Worm (Caenorhabditis elegans) whole organism, mixed stage, embryonic: ENCODE data around the gene slc-36.1.

Experiments used
- M03D4.4 ChIP-seq: sonication (generic microtip); optimal IDR thresholded peaks from 2 replicates; lab custom pipeline; 2017; ENCODE audit warnings: mild to moderate bottlenecking, missing genetic modification characterization, missing compliant biosample characterization
- bed-3 ChIP-seq: fragments of 200-800 bp; sonication (Bioruptor generic); optimal IDR thresholded peaks from 3 replicates; lab custom pipeline; 2018; ENCODE audit warnings: mild to moderate bottlenecking, missing genetic modification characterization, moderate library complexity, missing compliant biosample characterization
- blmp-1 ChIP-seq: fragments of 150-350 bp; optimal IDR thresholded peaks from 2 replicates; lab custom pipeline; 2014; ENCODE audit warnings: missing biosample characterization, missing genetic modification characterization
- ceh-39 ChIP-seq: fragments of 150-350 bp; optimal IDR thresholded peaks from 2 replicates; lab custom pipeline; 2014; ENCODE audit warnings: missing biosample characterization, missing genetic modification characterization
- ceh-43 ChIP-seq: fragments of 200-800 bp; sonication (Bioruptor generic); optimal IDR thresholded peaks from 2 replicates; lab custom pipeline; 2018; ENCODE audit warnings: mild to moderate bottlenecking, missing genetic modification characterization, moderate library complexity, missing compliant biosample characterization
- ceh-83 ChIP-seq: fragments of 200-800 bp; sonication (Bioruptor generic); optimal IDR thresholded peaks from 2 replicates; lab custom pipeline; 2018; ENCODE audit warnings: mild to moderate bottlenecking, missing genetic modification characterization, missing compliant biosample characterization
- ces-1 ChIP-seq: fragments of 150-350 bp; optimal IDR thresholded peaks from 2 replicates; lab custom pipeline; 2014; ENCODE audit warnings: missing biosample characterization, missing genetic modification reagents, missing genetic modification characterization
- cnd-1 ChIP-seq: fragments of 200-800 bp; sonication (Bioruptor generic); optimal IDR thresholded peaks from 2 replicates; lab custom pipeline; 2018; ENCODE audit warnings: mild to moderate bottlenecking, missing genetic modification characterization, missing compliant biosample characterization
- drap-1 ChIP-seq: fragments of 200-800 bp; sonication (Bioruptor generic); optimal IDR thresholded peaks from 3 replicates; lab custom pipeline; 2018; ENCODE audit warnings: mild to moderate bottlenecking, missing genetic modification characterization, missing compliant biosample characterization
- elt-1 ChIP-seq: sonication (generic microtip); optimal IDR thresholded peaks from 2 replicates; lab custom pipeline; 2017; ENCODE audit warnings: missing genetic modification characterization, mild to moderate bottlenecking, missing compliant biosample characterization, antibody characterized with exemption, moderate library complexity, borderline replicate concordance; ENCODE audit not compliant: insufficient read depth
- elt-3 ChIP-seq: fragments of 150-350 bp; optimal IDR thresholded peaks from 2 replicates; lab custom pipeline; 2014; ENCODE audit warnings: missing biosample characterization, missing genetic modification characterization
- flh-1 ChIP-seq: fragments of 200-800 bp; sonication (Bioruptor generic); optimal IDR thresholded peaks from 2 replicates; lab custom pipeline; 2018; ENCODE audit warnings: mild to moderate bottlenecking, missing genetic modification characterization, moderate library complexity, missing compliant biosample characterization
- ham-2 ChIP-seq: fragments of 200-800 bp; sonication (Bioruptor generic); optimal IDR thresholded peaks from 2 replicates; lab custom pipeline; 2018; ENCODE audit warnings: mild to moderate bottlenecking, missing genetic modification characterization, missing compliant biosample characterization
- hlh-1 ChIP-seq: fragments of 150-350 bp; optimal IDR thresholded peaks from 2 replicates; lab custom pipeline; 2014; ENCODE audit warnings: missing biosample characterization, missing genetic modification reagents, missing genetic modification characterization
- lin-13 ChIP-seq: fragments of 150-350 bp; optimal IDR thresholded peaks from 2 replicates; lab custom pipeline; 2014; ENCODE audit warnings: missing biosample characterization, missing genetic modification characterization
- lin-32 ChIP-seq: fragments of 200-800 bp; sonication (Bioruptor generic); optimal IDR thresholded peaks from 2 replicates; lab custom pipeline; 2018; ENCODE audit warnings: mild to moderate bottlenecking, missing genetic modification characterization, missing compliant biosample characterization
- lsy-2 ChIP-seq: fragments of 150-350 bp; optimal IDR thresholded peaks from 2 replicates; lab custom pipeline; 2014; ENCODE audit warnings: missing biosample characterization, missing genetic modification characterization
- mab-5 ChIP-seq: fragments of 150-350 bp; optimal IDR thresholded peaks from 2 replicates; lab custom pipeline; 2014; ENCODE audit warnings: missing biosample characterization, missing genetic modification characterization
- mep-1 ChIP-seq: fragments of 150-350 bp; optimal IDR thresholded peaks from 2 replicates; lab custom pipeline; 2017; ENCODE audit warnings: missing biosample characterization, missing genetic modification reagents, missing genetic modification characterization, inconsistent platforms
- mls-2 ChIP-seq: sonication (generic microtip); optimal IDR thresholded peaks from 2 replicates; lab custom pipeline; 2016; ENCODE audit warnings: mild to moderate bottlenecking, missing genetic modification characterization, moderate library complexity, missing compliant biosample characterization
- nhr-12 ChIP-seq: fragments of 150-350 bp; optimal IDR thresholded peaks from 2 replicates; lab custom pipeline; 2014; ENCODE audit warnings: missing biosample characterization, missing genetic modification characterization
- nhr-2 ChIP-seq: fragments of 150-350 bp; optimal IDR thresholded peaks from 2 replicates; lab custom pipeline; 2014; ENCODE audit warnings: missing biosample characterization, missing genetic modification characterization
- nhr-237 ChIP-seq: fragments of 150-350 bp; optimal IDR thresholded peaks from 2 replicates; lab custom pipeline; 2014; ENCODE audit warnings: missing biosample characterization, missing genetic modification characterization
- nhr-28 ChIP-seq: fragments of 150-350 bp; optimal IDR thresholded peaks from 2 replicates; lab custom pipeline; 2014; ENCODE audit warnings: missing biosample characterization, missing genetic modification characterization
- nhr-76 ChIP-seq: sonication (generic microtip); optimal IDR thresholded peaks from 2 replicates; lab custom pipeline; 2017; ENCODE audit warnings: missing biosample characterization, missing genetic modification characterization
- pha-4 ChIP-seq: fragments of 150-350 bp; optimal IDR thresholded peaks from 2 replicates; lab custom pipeline; 2018; ENCODE audit warnings: missing biosample characterization, missing genetic modification reagents, missing genetic modification characterization
- sem-2 ChIP-seq: fragments of 200-800 bp; sonication (Bioruptor generic); optimal IDR thresholded peaks from 2 replicates; lab custom pipeline; 2018; ENCODE audit warnings: mild to moderate bottlenecking, missing genetic modification characterization, missing compliant biosample characterization
- snpc-4 ChIP-seq: fragments of 150-350 bp; optimal IDR thresholded peaks from 2 replicates; lab custom pipeline; 2014; ENCODE audit warnings: missing biosample characterization, missing genetic modification characterization
- sptf-1 ChIP-seq: sonication (generic microtip); optimal IDR thresholded peaks from 2 replicates; lab custom pipeline; 2017; ENCODE audit warnings: mild to moderate bottlenecking, missing genetic modification characterization, moderate library complexity, missing compliant biosample characterization
- tbx-8 ChIP-seq: fragments of 200-800 bp; sonication (Bioruptor generic); optimal IDR thresholded peaks from 2 replicates; lab custom pipeline; 2018; ENCODE audit warnings: mild to moderate bottlenecking, missing genetic modification characterization, moderate library complexity, missing compliant biosample characterization
- unc-120 ChIP-seq: sonication (generic microtip); optimal IDR thresholded peaks from 2 replicates; lab custom pipeline; 2017; ENCODE audit warnings: missing genetic modification characterization, missing compliant biosample characterization; ENCODE audit not compliant: poor library complexity, severe bottlenecking
- unc-39 ChIP-seq: fragments of 150-350 bp; optimal IDR thresholded peaks from 2 replicates; lab custom pipeline; 2014; ENCODE audit warnings: missing biosample characterization, missing genetic modification characterization
- unc-62 ChIP-seq: fragments of 150-350 bp; optimal IDR thresholded peaks from 2 replicates; lab custom pipeline; 2014; ENCODE audit warnings: missing biosample characterization, missing genetic modification reagents, missing genetic modification characterization
- zip-8 ChIP-seq: fragments of 150-350 bp; optimal IDR thresholded peaks from 2 replicates; lab custom pipeline; 2014; ENCODE audit warnings: missing biosample characterization, missing genetic modification characterization
- ztf-11 ChIP-seq: fragments of 150-350 bp; optimal IDR thresholded peaks from 2 replicates; lab custom pipeline; 2014; ENCODE audit warnings: missing biosample characterization, missing genetic modification characterization

slc-36.1 gene

DNA sequence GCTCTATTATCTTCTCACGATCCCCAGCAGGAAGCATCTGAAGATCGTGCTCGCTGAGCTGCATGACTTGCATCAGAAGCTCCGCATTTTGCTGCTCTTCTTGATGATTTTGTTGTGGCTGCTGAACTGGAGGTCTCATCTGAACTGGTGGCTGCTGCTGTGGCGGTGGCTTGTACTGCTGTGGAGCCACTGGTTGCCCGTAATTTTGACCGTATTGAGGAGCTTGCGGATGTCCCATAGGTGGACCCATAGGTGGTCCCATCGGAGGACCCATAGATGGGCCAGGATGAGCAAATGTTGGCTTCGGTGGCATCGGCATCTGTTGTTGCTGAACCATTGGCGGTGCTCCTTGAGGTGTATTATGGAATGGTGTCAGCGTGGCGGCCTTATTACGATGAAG is 40.3 kb upstream of the slc-36.1 start:
- TF ChIP-seq flh-1, result no peak
- TF ChIP-seq ceh-43 (GFP tag; lab: Kevin White, UChicago), result no peak
- no peak for TF ChIP-seq sptf-1
- no peak for TF ChIP-seq ztf-11 (tag; lab: Kevin White, UChicago)
- no peak for TF ChIP-seq mls-2 (tag; lab: Kevin White, UChicago)
- no peak for TF ChIP-seq nhr-28 (tag; lab: Kevin White, UChicago)
- no peak for TF ChIP-seq sem-2 (GFP tag; lab: Kevin White, UChicago)
- no peak for TF ChIP-seq blmp-1
- TF ChIP-seq nhr-237 (tag; lab: Kevin White, UChicago), result no peak
- TF ChIP-seq bed-3 (GFP tag; lab: Kevin White, UChicago), result no peak
- no peak for TF ChIP-seq unc-62 (GFP tag; lab: Kevin White, UChicago)
- TF ChIP-seq mab-5 (tag; lab: Kevin White, UChicago), result no peak
- TF ChIP-seq snpc-4, result no peak
- no peak for TF ChIP-seq pha-4 (tag; lab: Kevin White, UChicago)
- TF ChIP-seq drap-1 (GFP tag; lab: Kevin White, UChicago), result no peak

DNA sequence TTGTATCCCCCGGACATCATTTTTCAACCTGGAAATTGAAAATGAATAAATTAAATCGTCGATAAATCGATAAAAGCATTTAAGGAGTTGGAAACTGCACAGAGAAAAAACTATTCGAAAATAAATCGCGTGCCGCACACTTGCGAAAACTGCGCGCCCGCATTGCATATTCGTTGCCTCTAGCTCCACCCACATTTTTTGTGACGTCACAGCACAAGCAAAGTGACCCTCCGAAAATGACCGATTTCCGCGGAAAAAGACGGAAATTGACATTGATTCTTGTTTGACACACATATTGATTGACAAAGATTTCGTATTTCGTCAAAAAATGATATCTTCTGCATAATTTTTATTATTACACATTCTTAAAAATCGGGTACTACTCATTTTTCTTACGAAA is 38.4 kb upstream of the slc-36.1 start, which contains the start of gene cpf-2:
cpf-2 (minus strand) TSS at position 28 of the 400 bp plus-strand sequence.
- TF ChIP-seq mls-2 (tag; lab: Kevin White, UChicago) (peak; percentile 79), ceh-39 (peak; percentile 31), nhr-2 (tag; lab: Kevin White, UChicago) (peak; percentile 29), lin-32 (GFP tag; lab: Kevin White, UChicago) (peak; percentile 26), flh-1 (no peak), ztf-11 (tag; lab: Kevin White, UChicago) (peak; percentile 53), ceh-83 (GFP tag; lab: Kevin White, UChicago) (no peak), elt-1 (tag; lab: Kevin White, UChicago) (no peak), ces-1 (GFP tag; lab: Kevin White, UChicago) (peak; percentile 34), sem-2 (GFP tag; lab: Kevin White, UChicago) (peak; percentile 42), blmp-1 (no peak), nhr-28 (tag; lab: Kevin White, UChicago) (no peak), elt-3 (tag; lab: Kevin White, UChicago) (no peak), unc-120 (peak; percentile 46), nhr-76 (tag; lab: Kevin White, UChicago) (no peak), lsy-2 (tag; lab: Kevin White, UChicago) (peak; percentile 60), ham-2 (GFP tag; lab: Kevin White, UChicago) (peak; percentile 50), mab-5 (tag; lab: Kevin White, UChicago) (no peak), tbx-8 (GFP tag; lab: Kevin White, UChicago) (no peak), unc-39 (tag; lab: Kevin White, UChicago) (no peak), cnd-1 (tag; lab: Kevin White, UChicago) (peak; percentile 55), pha-4 (tag; lab: Kevin White, UChicago) (peak; percentile 54), snpc-4 (no peak), hlh-1 (peak; percentile 36), bed-3 (GFP tag; lab: Kevin White, UChicago) (peak; percentile 55), mep-1 (tag; lab: Kevin White, UChicago) (peak; percentile 58), lin-13 (peak; percentile 63), ceh-43 (GFP tag; lab: Kevin White, UChicago) (peak; percentile 43), nhr-237 (tag; lab: Kevin White, UChicago) (peak; percentile 39), M03D4.4 (tag; lab: Kevin White, UChicago) (peak; percentile 58), sptf-1 (peak; percentile 83), unc-62 (GFP tag; lab: Kevin White, UChicago) (no peak), nhr-12 (tag; lab: Kevin White, UChicago) (peak; percentile 64), drap-1 (GFP tag; lab: Kevin White, UChicago) (peak; percentile 77), zip-8 (peak; percentile 80)
- TF ChIP-seq, all 35 proteins: peak for 23

DNA sequence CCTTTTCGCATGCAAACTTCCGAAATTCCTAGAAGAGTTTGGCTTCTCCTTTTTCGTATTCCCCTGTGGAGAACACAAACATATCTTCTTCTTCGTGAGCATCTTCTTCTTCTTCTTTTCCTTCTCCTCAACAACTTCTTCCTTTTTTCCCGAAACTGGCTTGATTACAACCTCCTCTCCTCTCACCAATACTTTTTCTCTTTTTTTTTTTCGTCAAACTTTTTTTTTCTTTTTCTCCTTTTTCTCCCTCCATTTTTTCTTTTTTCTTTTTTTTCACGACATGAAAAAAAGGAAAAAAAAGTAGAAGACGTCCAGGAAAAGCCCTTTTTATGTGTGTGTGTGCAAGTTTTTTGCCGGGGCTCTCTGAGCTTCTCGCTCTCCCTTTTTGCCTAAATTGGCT is 36.4 kb upstream of the slc-36.1 start:
- TF ChIP-seq ces-1 (GFP tag; lab: Kevin White, UChicago), result peak; percentile 35
- TF ChIP-seq sem-2 (GFP tag; lab: Kevin White, UChicago), result no peak
- TF ChIP-seq, all 35 proteins: peak for 1
